Worm (Caenorhabditis elegans): ENCODE results near the gene nhr-155.

DNA sequence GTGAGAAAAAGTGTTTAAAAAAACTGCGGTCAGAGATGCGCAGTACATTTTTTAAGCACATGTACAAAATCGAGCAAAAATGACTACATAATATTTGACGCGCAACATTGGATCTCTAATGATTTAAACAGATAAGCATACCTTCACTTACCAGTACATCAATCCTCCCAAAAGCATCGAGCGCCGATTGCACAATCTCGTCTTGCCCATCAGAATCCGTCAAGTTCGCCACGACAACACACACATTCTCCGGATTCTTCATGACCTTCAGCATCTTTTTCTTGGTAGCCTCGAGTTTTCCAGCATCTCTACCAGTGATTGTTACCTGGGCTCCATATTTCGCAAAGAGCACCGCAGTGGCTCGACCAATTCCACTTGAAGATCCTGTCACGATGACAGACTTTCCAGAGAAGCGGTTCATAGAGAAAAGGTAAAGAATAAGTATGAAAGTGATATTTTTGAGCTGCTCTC is 36.4 kb upstream of the nhr-155 start, which contains the start of gene T01G6.10:
- TF ChIP-seq F13C5.2 (tag; optimal IDR thresholded peaks at IDR 0.05) = no peak
- no peak for TF ChIP-seq B0310.2 (tag; optimal IDR thresholded peaks at IDR 0.05)
- TF ChIP-seq scrt-1 (GFP tag; IDR thresholded peaks at IDR 0.05) = no peak
- TF ChIP-seq ama-1 (optimal IDR thresholded peaks at IDR 0.05) = no peak
- no peak for TF ChIP-seq tra-4 (tag; optimal IDR thresholded peaks at IDR 0.05)
- TF ChIP-seq ceh-36 (tag; optimal IDR thresholded peaks at IDR 0.05) = no peak
- no peak for TF ChIP-seq tbx-11 (GFP tag; IDR thresholded peaks at IDR 0.05)
- TF ChIP-seq hmbx-1 (tag; optimal IDR thresholded peaks at IDR 0.05) = no peak
- TF ChIP-seq aly-1 (tag; optimal IDR thresholded peaks at IDR 0.05) = no peak
- no peak for TF ChIP-seq flt-1 (GFP tag; IDR thresholded peaks at IDR 0.05)
- no peak for TF ChIP-seq pes-1 (GFP tag; IDR thresholded peaks at IDR 0.05)
- TF ChIP-seq sea-1 (GFP tag; conservative IDR thresholded peaks at IDR 0.05) = no peak
- no peak for TF ChIP-seq ceh-13 (GFP tag; optimal IDR thresholded peaks at IDR 0.05)
- TF ChIP-seq ets-7 (tag; optimal IDR thresholded peaks at IDR 0.05) = no peak

Measured in whole organism, early embryonic.